Worm (Caenorhabditis elegans) whole organism, midembryonic: Measurements from ENCODE around the gene fbxa-184.

ENCODE experiments used
- T22C8.4 ChIP-seq: fragments of 200-800 bp; sonication (Bioruptor generic); IDR thresholded peaks from 2 replicates; pipeline ENCODE4 v1.3.6; 2022; ENCODE audit warnings: missing genetic modification characterization, missing compliant biosample characterization
- cog-1 ChIP-seq: sonication (generic microtip); optimal IDR thresholded peaks from 2 replicates; lab custom pipeline; 2016; ENCODE audit warnings: missing genetic modification characterization, missing compliant biosample characterization
- flt-1 ChIP-seq: fragments of 200-800 bp; sonication (Bioruptor generic); IDR thresholded peaks from 2 replicates; pipeline ENCODE4 v1.3.6; 2022; ENCODE audit warnings: missing genetic modification characterization, missing compliant biosample characterization
- klf-2 ChIP-seq: fragments of 200-800 bp; sonication (Bioruptor generic); conservative IDR thresholded peaks from 2 replicates; pipeline ENCODE4 v1.3.6; 2022; ENCODE audit warnings: missing genetic modification reagents, missing genetic modification characterization, missing compliant biosample characterization
- med-1 ChIP-seq: sonication (generic microtip); optimal IDR thresholded peaks from 2 replicates; lab custom pipeline; 2017; ENCODE audit warnings: missing genetic modification characterization, mild to moderate bottlenecking, missing compliant biosample characterization, antibody characterized with exemption, missing genetic modification reagents; ENCODE audit not compliant: insufficient read depth
- tab-1 ChIP-seq: fragments of 200-800 bp; sonication (Bioruptor generic); IDR thresholded peaks from 2 replicates; pipeline ENCODE4 v1.3.6; 2022; ENCODE audit warnings: missing genetic modification characterization, missing compliant biosample characterization
- ztf-23 ChIP-seq: fragments of 200-800 bp; sonication (Bioruptor generic); IDR thresholded peaks from 2 replicates; pipeline ENCODE4 v1.3.6; 2022; ENCODE audit warnings: missing genetic modification reagents, missing genetic modification characterization, missing compliant biosample characterization
- ztf-29 ChIP-seq: fragments of 200-800 bp; sonication (Bioruptor generic); IDR thresholded peaks from 2 replicates; pipeline ENCODE4 v1.3.6; 2022; ENCODE audit warnings: missing genetic modification reagents, missing genetic modification characterization, missing compliant biosample characterization

DNA sequence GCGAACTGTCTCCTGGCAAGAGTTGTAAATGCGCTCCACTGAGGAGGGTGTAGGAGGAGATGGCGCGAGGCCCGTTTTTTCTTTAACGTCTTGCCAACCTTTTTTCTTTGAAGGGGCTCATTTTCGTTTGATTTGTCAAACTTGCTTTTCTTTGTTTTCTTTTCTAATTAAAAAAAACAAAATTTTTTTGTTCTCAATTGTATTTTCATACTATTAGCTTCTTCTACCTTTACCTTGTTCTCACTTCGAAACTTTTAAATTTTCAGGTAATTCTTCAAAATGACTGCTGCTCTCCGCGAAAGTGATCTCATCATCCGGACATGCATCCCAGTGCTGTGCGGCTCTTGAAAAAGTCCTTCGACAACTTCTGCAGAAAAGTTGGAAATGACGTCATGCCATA, at the start of gene fbxa-184:
- no peak for TF ChIP-seq ztf-29 (GFP tag; lab: Robert Waterston, UW)
- TF ChIP-seq klf-2 (GFP tag; lab: Robert Waterston, UW), result no peak
- no peak for TF ChIP-seq flt-1 (GFP tag; lab: Robert Waterston, UW)
- no peak for TF ChIP-seq med-1
- no peak for TF ChIP-seq cog-1 (tag; lab: Kevin White, UChicago)
- no peak for TF ChIP-seq tab-1 (GFP tag; lab: Robert Waterston, UW)
- TF ChIP-seq T22C8.4 (GFP tag; lab: Robert Waterston, UW), result no peak
- no peak for TF ChIP-seq ztf-23 (GFP tag; lab: Robert Waterston, UW)
